Fruit fly (Drosophila melanogaster) whole organism, embryonic: ENCODE measurements around the gene abs.

Source experiments
- ATbp ChIP-seq: fragments of 200-800 bp; sonication (Bioruptor generic); optimal IDR thresholded peaks from 2 replicates; lab custom pipeline; 2017; ENCODE audit warnings: missing biosample characterization, mild to moderate bottlenecking, missing genetic modification characterization, missing genetic modification reagents
- Abd-B ChIP-seq: fragments of 200-800 bp; sonication (Bioruptor generic); optimal IDR thresholded peaks from 2 replicates; lab custom pipeline; 2018; ENCODE audit warnings: missing biosample characterization, mild to moderate bottlenecking, missing genetic modification characterization, moderate library complexity
- CG10267 ChIP-seq: fragments of 200-800 bp; sonication (Bioruptor generic); optimal IDR thresholded peaks from 2 replicates; lab custom pipeline; 2018; ENCODE audit warnings: missing biosample characterization, mild to moderate bottlenecking, missing genetic modification characterization, moderate library complexity
- CG11696 ChIP-seq: fragments of 200-800 bp; sonication (Bioruptor generic); IDR thresholded peaks from 2 replicates; pipeline ENCODE4 v1.3.6; 2022; ENCODE audit warnings: missing biosample characterization, missing genetic modification characterization
- CG12299 ChIP-seq: fragments of 200-800 bp; sonication (Bioruptor generic); optimal IDR thresholded peaks from 2 replicates; lab custom pipeline; 2018; ENCODE audit warnings: missing biosample characterization, mild to moderate bottlenecking, missing genetic modification characterization
- CG13424 ChIP-seq: fragments of 200-800 bp; sonication (Bioruptor generic); optimal IDR thresholded peaks from 2 replicates; lab custom pipeline; 2019; ENCODE audit warnings: missing biosample characterization, mild to moderate bottlenecking, missing genetic modification characterization, moderate library complexity
- CG15011 ChIP-seq: fragments of 200-800 bp; sonication (Bioruptor generic); optimal IDR thresholded peaks from 3 replicates; lab custom pipeline; 2018; ENCODE audit warnings: missing biosample characterization, mild to moderate bottlenecking, missing genetic modification characterization
- CG15479 ChIP-seq: fragments of 200-800 bp; sonication (Bioruptor generic); optimal IDR thresholded peaks from 3 replicates; lab custom pipeline; 2019; ENCODE audit warnings: missing biosample characterization, mild to moderate bottlenecking, missing genetic modification characterization, moderate library complexity
- CG16863 ChIP-seq: fragments of 200-800 bp; sonication (Bioruptor generic); optimal IDR thresholded peaks from 3 replicates; lab custom pipeline; 2016; ENCODE audit warnings: missing biosample characterization, missing genetic modification characterization
- CG17328 ChIP-seq: fragments of 200-800 bp; sonication (Bioruptor generic); IDR thresholded peaks from 2 replicates; pipeline ENCODE4 v1.3.6; 2022; ENCODE audit warnings: missing biosample characterization, missing genetic modification characterization
- CG2116 ChIP-seq: fragments of 200-800 bp; sonication (Bioruptor generic); optimal IDR thresholded peaks from 3 replicates; lab custom pipeline; 2018; ENCODE audit warnings: missing biosample characterization, mild to moderate bottlenecking, missing genetic modification characterization
- CG2202 ChIP-seq: fragments of 200-800 bp; sonication (Bioruptor generic); optimal IDR thresholded peaks from 2 replicates; lab custom pipeline; 2018; ENCODE audit warnings: missing biosample characterization, mild to moderate bottlenecking, missing genetic modification characterization
- CG2875 ChIP-seq: fragments of 200-800 bp; sonication (Bioruptor generic); optimal IDR thresholded peaks from 2 replicates; lab custom pipeline; 2017; ENCODE audit warnings: missing biosample characterization, mild to moderate bottlenecking, missing genetic modification characterization, missing genetic modification reagents
- CG30020 ChIP-seq: fragments of 200-800 bp; optimal IDR thresholded peaks from 2 replicates; lab custom pipeline; 2019; ENCODE audit warnings: missing biosample characterization, mild to moderate bottlenecking, missing genetic modification characterization, moderate library complexity
- CG3163 ChIP-seq: fragments of 200-800 bp; sonication (Bioruptor generic); optimal IDR thresholded peaks from 3 replicates; lab custom pipeline; 2016; ENCODE audit warnings: missing biosample characterization, missing genetic modification characterization
- CG33557 ChIP-seq: fragments of 200-800 bp; sonication (Bioruptor generic); optimal IDR thresholded peaks from 2 replicates; lab custom pipeline; 2019; ENCODE audit warnings: missing biosample characterization, mild to moderate bottlenecking, missing genetic modification characterization, moderate library complexity
- CG34422 ChIP-seq: fragments of 200-800 bp; sonication (Bioruptor generic); IDR thresholded peaks from 3 replicates; pipeline ENCODE4 v1.3.6; 2022; ENCODE audit warnings: missing biosample characterization, missing genetic modification characterization
- CG3726 ChIP-seq: fragments of 200-800 bp; sonication (Bioruptor generic); IDR thresholded peaks from 3 replicates; pipeline ENCODE4, ENCODE4 v1.3.6; 2022; ENCODE audit warnings: missing biosample characterization, missing genetic modification characterization
- CG3847 ChIP-seq: fragments of 200-800 bp; sonication (Bioruptor generic); IDR thresholded peaks from 2 replicates; pipeline ENCODE4 v1.3.6; 2022; ENCODE audit warnings: missing biosample characterization, missing genetic modification characterization
- CG42726 ChIP-seq: fragments of 200-800 bp; sonication (Bioruptor generic); IDR thresholded peaks from 2 replicates; pipeline ENCODE4 v1.3.6; 2022; ENCODE audit warnings: missing biosample characterization, missing genetic modification characterization; ENCODE audit not compliant: partially characterized antibody
- CG4730 ChIP-seq: fragments of 200-800 bp; sonication (Bioruptor generic); IDR thresholded peaks from 2 replicates; pipeline ENCODE4 v1.3.6; 2022; ENCODE audit warnings: missing biosample characterization, missing genetic modification characterization
- CG8388 ChIP-seq: fragments of 200-800 bp; sonication (Bioruptor generic); optimal IDR thresholded peaks from 2 replicates; lab custom pipeline; 2019; ENCODE audit warnings: missing biosample characterization, mild to moderate bottlenecking, missing genetic modification characterization, moderate library complexity
- CG9876 ChIP-seq: fragments of 200-800 bp; sonication (Bioruptor generic); optimal IDR thresholded peaks from 2 replicates; lab custom pipeline; 2016; ENCODE audit warnings: missing biosample characterization, missing genetic modification characterization
- CTCF ChIP-seq: fragments of 200-800 bp; sonication (Bioruptor generic); optimal IDR thresholded peaks from 2 replicates; lab custom pipeline; 2017; ENCODE audit warnings: missing biosample characterization, mild to moderate bottlenecking, missing genetic modification characterization, moderate library complexity
- CkIIα-i1 ChIP-seq: fragments of 200-800 bp; sonication (Bioruptor generic); IDR thresholded peaks from 2 replicates; pipeline ENCODE4 v1.3.6; 2022; ENCODE audit warnings: missing biosample characterization, missing genetic modification characterization
- D ChIP-seq, 2 experiments: fragments of 200-800 bp in 1 of 2; fragments of >200 bp in 1 of 2; sonication (Bioruptor generic) in 1 of 2; optimal IDR thresholded peaks; 2 replicates in 1 of 2; 3 replicates in 1 of 2; lab custom pipeline; 2017; ENCODE audit warnings: mild to moderate bottlenecking in 1 of 2, missing biosample characterization in 1 of 2, missing genetic modification characterization in 1 of 2, missing genetic modification reagents in 1 of 2
- Dek ChIP-seq: fragments of 200-800 bp; sonication (Bioruptor generic); optimal IDR thresholded peaks from 3 replicates; lab custom pipeline; 2019; ENCODE audit warnings: missing biosample characterization, mild to moderate bottlenecking, missing genetic modification characterization, moderate library complexity
- Drgx ChIP-seq: fragments of 200-800 bp; sonication (Bioruptor generic); IDR thresholded peaks from 2 replicates; pipeline ENCODE4 v1.3.6; 2022; ENCODE audit warnings: missing biosample characterization, missing genetic modification characterization
- H15 ChIP-seq: fragments of 200-800 bp; sonication (Bioruptor generic); IDR thresholded peaks from 3 replicates; pipeline ENCODE4 v1.3.6; 2022; ENCODE audit warnings: missing biosample characterization, missing genetic modification characterization
- HLHmδ ChIP-seq: fragments of 200-800 bp; sonication (Bioruptor generic); optimal IDR thresholded peaks from 2 replicates; lab custom pipeline; 2018; ENCODE audit warnings: missing biosample characterization, mild to moderate bottlenecking, missing genetic modification characterization, moderate library complexity
- HmgZ ChIP-seq: fragments of 200-800 bp; sonication (Bioruptor generic); optimal IDR thresholded peaks from 2 replicates; lab custom pipeline; 2018; ENCODE audit warnings: missing biosample characterization, mild to moderate bottlenecking, missing genetic modification characterization
- Max ChIP-seq: fragments of 200-800 bp; sonication (Bioruptor generic); optimal IDR thresholded peaks from 2 replicates; lab custom pipeline; 2016; ENCODE audit warnings: missing biosample characterization, mild to moderate bottlenecking, missing genetic modification characterization
- Nf-YA ChIP-seq: fragments of 200-800 bp; sonication (Bioruptor generic); IDR thresholded peaks from 2 replicates; pipeline ENCODE4 v1.3.6; 2022; ENCODE audit warnings: missing biosample characterization, missing genetic modification characterization
- Oli ChIP-seq: fragments of 200-800 bp; sonication (Bioruptor generic); optimal IDR thresholded peaks from 2 replicates; lab custom pipeline; 2018; ENCODE audit warnings: missing biosample characterization, mild to moderate bottlenecking, missing genetic modification characterization, moderate library complexity
- Usf ChIP-seq: fragments of 200-800 bp; sonication (Bioruptor generic); optimal IDR thresholded peaks from 2 replicates; lab custom pipeline; 2017; ENCODE audit warnings: missing genotype, missing biosample characterization, missing genetic modification characterization
- bigmax ChIP-seq: fragments of 200-800 bp; sonication (Bioruptor generic); optimal IDR thresholded peaks from 2 replicates; lab custom pipeline; 2018; ENCODE audit warnings: missing biosample characterization, mild to moderate bottlenecking, missing genetic modification characterization
- ewg ChIP-seq: fragments of 200-800 bp; sonication (Bioruptor generic); optimal IDR thresholded peaks from 3 replicates; lab custom pipeline; 2017; ENCODE audit warnings: mild to moderate bottlenecking, missing biosample characterization, missing genetic modification reagents, missing genetic modification characterization
- fd96Cb ChIP-seq: fragments of 200-800 bp; sonication (Bioruptor generic); optimal IDR thresholded peaks from 2 replicates; lab custom pipeline; 2018; ENCODE audit warnings: missing biosample characterization, mild to moderate bottlenecking, missing genetic modification characterization, moderate library complexity
- gro ChIP-seq: fragments of 200-800 bp; sonication (Bioruptor generic); optimal IDR thresholded peaks from 2 replicates; lab custom pipeline; 2016; ENCODE audit warnings: missing biosample characterization, missing genetic modification characterization
- hth ChIP-seq: fragments of >200 bp; optimal IDR thresholded peaks from 2 replicates; lab custom pipeline; 2017; ENCODE audit warnings: inconsistent platforms
- ind ChIP-seq: fragments of 200-800 bp; sonication (Bioruptor generic); optimal IDR thresholded peaks from 3 replicates; lab custom pipeline; 2016; ENCODE audit warnings: missing biosample characterization, missing genetic modification characterization
- mam ChIP-seq: fragments of 200-800 bp; sonication (Bioruptor generic); optimal IDR thresholded peaks from 3 replicates; lab custom pipeline; 2016; ENCODE audit warnings: missing biosample characterization, missing genetic modification characterization
- p53 ChIP-seq: fragments of 200-800 bp; sonication (Bioruptor generic); optimal IDR thresholded peaks from 2 replicates; lab custom pipeline; 2016; ENCODE audit warnings: missing biosample characterization, missing genetic modification characterization
- phol ChIP-seq: fragments of 200-800 bp; sonication (Bioruptor generic); optimal IDR thresholded peaks from 3 replicates; lab custom pipeline; 2018; ENCODE audit warnings: missing biosample characterization, mild to moderate bottlenecking, missing genetic modification characterization, moderate library complexity
- pum ChIP-seq: fragments of 200-800 bp; sonication (Bioruptor generic); optimal IDR thresholded peaks from 2 replicates; lab custom pipeline; 2016; ENCODE audit warnings: missing biosample characterization, missing genetic modification characterization
- ro ChIP-seq: fragments of 200-800 bp; sonication (Bioruptor generic); IDR thresholded peaks from 2 replicates; pipeline ENCODE4 v1.3.6; 2022; ENCODE audit warnings: missing biosample characterization, missing genetic modification characterization
- salm ChIP-seq: fragments of 200-800 bp; sonication (Bioruptor generic); optimal IDR thresholded peaks from 2 replicates; lab custom pipeline; 2018; ENCODE audit warnings: missing biosample characterization, mild to moderate bottlenecking, missing genetic modification characterization
- seq ChIP-seq: fragments of 200-800 bp; sonication (Bioruptor generic); IDR thresholded peaks from 2 replicates; pipeline ENCODE4 v1.3.6; 2022; ENCODE audit warnings: missing biosample characterization, missing genetic modification characterization
- trh ChIP-seq: fragments of 200-800 bp; sonication (Bioruptor generic); optimal IDR thresholded peaks from 2 replicates; lab custom pipeline; 2016; ENCODE audit warnings: missing biosample characterization, missing genetic modification characterization
- vnd ChIP-seq: fragments of 200-800 bp; sonication (Bioruptor generic); IDR thresholded peaks from 3 replicates; pipeline ENCODE4 v1.3.6; 2022; ENCODE audit warnings: missing biosample characterization, missing genetic modification characterization; ENCODE audit not compliant: partially characterized antibody

The abs gene

DNA sequence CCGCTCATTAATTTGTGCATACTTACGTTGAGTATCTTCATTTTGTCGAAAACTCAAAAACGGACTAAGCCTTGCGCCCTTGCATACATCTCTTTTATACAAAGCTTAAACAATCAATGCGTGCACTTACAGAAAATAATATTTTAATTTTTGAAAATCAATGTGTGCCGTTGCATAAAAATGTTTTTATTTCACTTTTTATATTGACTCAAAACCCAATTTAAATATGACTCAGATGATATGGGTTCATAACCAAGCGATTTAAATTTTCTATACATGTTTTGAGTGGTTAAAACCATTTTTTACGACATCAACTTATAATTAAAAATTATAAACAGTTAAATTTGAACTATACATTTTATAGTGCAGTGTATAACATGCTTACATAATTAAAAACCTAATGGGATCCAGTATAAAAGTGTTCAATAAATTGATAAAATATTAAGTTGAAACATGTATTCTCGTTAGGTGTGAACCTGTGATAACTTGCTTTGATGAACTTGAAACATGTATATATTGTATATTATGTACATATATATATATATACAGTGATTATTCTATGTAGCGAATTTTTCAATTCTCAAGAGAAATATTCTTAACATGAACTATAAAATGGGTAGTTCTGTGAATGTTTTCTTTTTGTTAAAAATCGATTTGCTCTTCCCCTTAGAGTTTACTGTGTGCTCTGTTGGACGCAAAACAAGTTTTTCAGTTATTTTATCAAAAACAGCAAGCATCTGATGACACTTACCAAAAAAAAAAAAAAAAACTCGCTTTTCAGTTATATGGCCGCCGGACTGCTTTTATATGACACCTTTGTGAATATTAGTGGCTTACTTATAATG, 10.5 kb downstream of the abs start, which contains the start of gene CG34305:
Gene CG34305, minus strand, starts transcription at position 51 of the 845 bp plus-strand sequence.
- TF ChIP-seq CG16863 (GFP tag; lab: Kevin White, UChicago) (no peak), CG33557 (GFP tag; lab: Kevin White, UChicago) (no peak), CG3163 (GFP tag; lab: Kevin White, UChicago) (no peak), Nf-YA (GFP tag; lab: Robert Waterston, UW) (no peak), Usf (GFP tag; lab: Kevin White, UChicago) (no peak), gro (GFP tag; lab: Kevin White, UChicago) (no peak), Abd-B (GFP tag; lab: Kevin White, UChicago) (no peak), fd96Cb (no peak), HmgZ (tag; lab: Kevin White, UChicago) (no peak), CG34422 (GFP tag; lab: Robert Waterston, UW) (no peak), CG8388 (no peak), Drgx (GFP tag; lab: Robert Waterston, UW) (no peak), Oli (tag; lab: Kevin White, UChicago) (peak; percentile 19), CG17328 (GFP tag; lab: Robert Waterston, UW) (no peak), H15 (GFP tag; lab: Robert Waterston, UW) (no peak), CG2202 (no peak), CG3726 (GFP tag; lab: Robert Waterston, UW) (no peak), CG12299 (no peak), hth (lab: Kevin White, UChicago) (no peak), CG2875 (GFP tag; lab: Kevin White, UChicago) (no peak), CG4730 (GFP tag; lab: Robert Waterston, UW) (no peak), ind (no peak), p53 (GFP tag; lab: Kevin White, UChicago) (no peak), bigmax (GFP tag; lab: Kevin White, UChicago) (no peak), CG30020 (tag; lab: Kevin White, UChicago) (no peak), CG2116 (GFP tag; lab: Kevin White, UChicago) (no peak), CG10267 (no peak), CG13424 (no peak), ATbp (GFP tag; lab: Kevin White, UChicago) (no peak), phol (tag; lab: Kevin White, UChicago) (peak; percentile 7), Dek (peak; percentile 26), CkIIα-i1 (GFP tag; lab: Robert Waterston, UW) (no peak), CG3847 (GFP tag; lab: Robert Waterston, UW) (no peak), Max (GFP tag; lab: Kevin White, UChicago) (no peak), CG9876 (GFP tag; lab: Kevin White, UChicago) (no peak), CG11696 (GFP tag; lab: Robert Waterston, UW) (no peak), pum (GFP tag; lab: Kevin White, UChicago) (no peak), seq (GFP tag; lab: Robert Waterston, UW) (0 out of 2 replicates have a peak, but pooled peaks have one; percentile 10), CG15479 (GFP tag; lab: Kevin White, UChicago) (no peak), trh (GFP tag; lab: Kevin White, UChicago) (no peak), CTCF (GFP tag; lab: Kevin White, UChicago) (no peak), HLHmδ (no peak), CG42726 (GFP tag; lab: Robert Waterston, UW) (no peak), salm (tag; lab: Kevin White, UChicago) (no peak), D (optimal IDR thresholded peaks at IDR 0.05; lab: Kevin White, UChicago) (no peak), D (GFP tag; optimal IDR thresholded peaks at IDR 0.05; lab: Kevin White, UChicago) (no peak), ro (GFP tag; lab: Robert Waterston, UW) (no peak), ewg (GFP tag; lab: Kevin White, UChicago) (no peak), mam (GFP tag; lab: Kevin White, UChicago) (no peak), vnd (GFP tag; lab: Robert Waterston, UW) (no peak), CG15011 (GFP tag; lab: Kevin White, UChicago) (no peak)
